Comparison of ENCODE assay signal across 6 fruit fly cellular contexts in genomic region chr2L:7204172-7204482, dm6.
TF ChIP-seq lines count a peak whose summit lies in the region.

Gene CG4502, minus strand, starts transcription at chr2L:7204264.

- peak; percentile 11 to 47 for TF ChIP-seq CTCF in S2 (optimal IDR thresholded peaks at IDR 0.05; lab: Kevin White, UChicago)
- peak; percentile 61 for TF ChIP-seq CTCF in whole organism, embryonic (GFP tag; optimal IDR thresholded peaks at IDR 0.05; lab: Kevin White, UChicago)

TF ChIP-seq in whole organism, adult, 20 proteins besides CTCF, POLR2A, EP300 and RAD21:
- TF ChIP-seq CG33017 (tag; optimal IDR thresholded peaks at IDR 0.05; lab: Kevin White, UChicago): no peak
- TF ChIP-seq CG7045 (GFP tag; optimal IDR thresholded peaks at IDR 0.05; lab: Kevin White, UChicago): peak; percentile 20
- no peak for TF ChIP-seq tj (GFP tag; optimal IDR thresholded peaks at IDR 0.05; lab: Kevin White, UChicago)
- no peak for TF ChIP-seq CG12768 (GFP tag; optimal IDR thresholded peaks at IDR 0.05; lab: Kevin White, UChicago)
- peak; percentile 57 for TF ChIP-seq CG1620 (GFP tag; optimal IDR thresholded peaks at IDR 0.05; lab: Kevin White, UChicago)
- TF ChIP-seq cnc (optimal IDR thresholded peaks at IDR 0.05; lab: Kevin White, UChicago): no peak
- peak; percentile 67 for TF ChIP-seq bab1 (GFP tag; optimal IDR thresholded peaks at IDR 0.05; lab: Kevin White, UChicago)
- TF ChIP-seq CG7101 (tag; optimal IDR thresholded peaks at IDR 0.05; lab: Kevin White, UChicago): peak; percentile 23
- TF ChIP-seq CG11617 (GFP tag; optimal IDR thresholded peaks at IDR 0.05; lab: Kevin White, UChicago): peak; percentile 12
- no peak for TF ChIP-seq cic (GFP tag; optimal IDR thresholded peaks at IDR 0.05; lab: Kevin White, UChicago)

TF ChIP-seq in whole organism, embryonic, 481 proteins besides CTCF, POLR2A, EP300 and RAD21 (continues in another document):
- TF ChIP-seq CG17612 (GFP tag; IDR thresholded peaks at IDR 0.05; lab: Robert Waterston, UW): no peak
- TF ChIP-seq CG1647 (GFP tag; optimal IDR thresholded peaks at IDR 0.05; lab: Kevin White, UChicago): no peak
- TF ChIP-seq CG11085 (GFP tag; IDR thresholded peaks at IDR 0.05; lab: Robert Waterston, UW): no peak
- TF ChIP-seq BEAF-32 (GFP tag; optimal IDR thresholded peaks at IDR 0.05; lab: Kevin White, UChicago): peak; percentile 99
- no peak for TF ChIP-seq CG12071 (GFP tag; optimal IDR thresholded peaks at IDR 0.05; lab: Kevin White, UChicago)
- no peak for TF ChIP-seq Fer2 (tag; optimal IDR thresholded peaks at IDR 0.05; lab: Kevin White, UChicago)
- TF ChIP-seq Elba2 (GFP tag; optimal IDR thresholded peaks at IDR 0.05; lab: Kevin White, UChicago): no peak
- TF ChIP-seq CG10654 (GFP tag; optimal IDR thresholded peaks at IDR 0.05; lab: Kevin White, UChicago): no peak
- peak; percentile 11 for TF ChIP-seq Max (GFP tag; optimal IDR thresholded peaks at IDR 0.05; lab: Kevin White, UChicago)
- peak; percentile 74 for TF ChIP-seq CG3995 (GFP tag; optimal IDR thresholded peaks at IDR 0.05; lab: Kevin White, UChicago)
- peak; percentile 99 for TF ChIP-seq CG7963 (GFP tag; IDR thresholded peaks at IDR 0.05; lab: Robert Waterston, UW; ENCODE audit: partially characterized antibody)
- TF ChIP-seq lov (optimal IDR thresholded peaks at IDR 0.05; lab: Kevin White, UChicago): no peak
- no peak for TF ChIP-seq lov (GFP tag; IDR thresholded peaks at IDR 0.05; lab: Robert Waterston, UW)
- no peak for TF ChIP-seq Atf-2 (GFP tag; optimal IDR thresholded peaks at IDR 0.05; lab: Kevin White, UChicago)
- TF ChIP-seq CG2129 (GFP tag; IDR thresholded peaks at IDR 0.05; lab: Robert Waterston, UW; ENCODE audit: partially characterized antibody): peak; percentile 99
- TF ChIP-seq CoRest (tag; optimal IDR thresholded peaks at IDR 0.05; lab: Kevin White, UChicago): peak; percentile 63
- TF ChIP-seq Neu2 (GFP tag; optimal IDR thresholded peaks at IDR 0.05; lab: Kevin White, UChicago; ENCODE audit: borderline replicate concordance): no peak
- TF ChIP-seq shn (GFP tag; optimal IDR thresholded peaks at IDR 0.05; lab: Kevin White, UChicago): no peak
- no peak for TF ChIP-seq CG10959 (GFP tag; IDR thresholded peaks at IDR 0.05; lab: Robert Waterston, UW)
- no peak; the same call in 1 of the 2 replicates for TF ChIP-seq CG8765 (GFP tag; IDR thresholded peaks at IDR 0.05; lab: Robert Waterston, UW)

TF ChIP-seq in whole organism, prepupa, 60 proteins besides CTCF, POLR2A, EP300 and RAD21 (continues in another document):
- TF ChIP-seq CG8119 (GFP tag; IDR thresholded peaks at IDR 0.05; lab: Robert Waterston, UW): no peak; the same call in 2 of the 3 replicates
- no peak for TF ChIP-seq CG9139 (GFP tag; optimal IDR thresholded peaks at IDR 0.05; lab: Kevin White, UChicago)
- peak; percentile 13 for TF ChIP-seq CG3919 (GFP tag; optimal IDR thresholded peaks at IDR 0.05; lab: Kevin White, UChicago)
- no peak for TF ChIP-seq net (GFP tag; optimal IDR thresholded peaks at IDR 0.05; lab: Kevin White, UChicago)
- TF ChIP-seq CG31627 (GFP tag; optimal IDR thresholded peaks at IDR 0.05; lab: Kevin White, UChicago): peak; percentile 17
- no peak for TF ChIP-seq CG11902 (GFP tag; optimal IDR thresholded peaks at IDR 0.05; lab: Kevin White, UChicago)
- peak; percentile 56 for TF ChIP-seq Sox102F (GFP tag; optimal IDR thresholded peaks at IDR 0.05; lab: Kevin White, UChicago)
- no peak for TF ChIP-seq acj6 (GFP tag; optimal IDR thresholded peaks at IDR 0.05; lab: Kevin White, UChicago)
- no peak for TF ChIP-seq CG6854 (GFP tag; optimal IDR thresholded peaks at IDR 0.05; lab: Kevin White, UChicago)
- no peak for TF ChIP-seq CG32006 (GFP tag; optimal IDR thresholded peaks at IDR 0.05; lab: Kevin White, UChicago)
- no peak for TF ChIP-seq CG10669 (GFP tag; optimal IDR thresholded peaks at IDR 0.05; lab: Kevin White, UChicago)
- TF ChIP-seq CG3032 (tag; optimal IDR thresholded peaks at IDR 0.05; lab: Kevin White, UChicago): no peak
- no peak for TF ChIP-seq Smox (GFP tag; optimal IDR thresholded peaks at IDR 0.05; lab: Kevin White, UChicago)
- no peak for TF ChIP-seq CG6808 (GFP tag; optimal IDR thresholded peaks at IDR 0.05; lab: Kevin White, UChicago)
- no peak for TF ChIP-seq Lpt (GFP tag; optimal IDR thresholded peaks at IDR 0.05; lab: Kevin White, UChicago)
- TF ChIP-seq CG7368 (GFP tag; optimal IDR thresholded peaks at IDR 0.05; lab: Kevin White, UChicago): no peak
- 0 out of 3 replicates have a peak, but pooled peaks have one; percentile 20 for TF ChIP-seq eg (GFP tag; IDR thresholded peaks at IDR 0.05; lab: Robert Waterston, UW)
- no peak for TF ChIP-seq Hr4 (GFP tag; optimal IDR thresholded peaks at IDR 0.05; lab: Kevin White, UChicago)
- peak; percentile 28 for TF ChIP-seq lz (GFP tag; optimal IDR thresholded peaks at IDR 0.05; lab: Kevin White, UChicago)
- TF ChIP-seq cyc (GFP tag; optimal IDR thresholded peaks at IDR 0.05; lab: Kevin White, UChicago): peak; percentile 17
- no peak for TF ChIP-seq CG34406 (GFP tag; optimal IDR thresholded peaks at IDR 0.05; lab: Kevin White, UChicago)
- no peak for TF ChIP-seq Hr39 (GFP tag; optimal IDR thresholded peaks at IDR 0.05; lab: Kevin White, UChicago)

TF ChIP-seq in whole organism, pupa, 21 proteins besides CTCF, POLR2A, EP300 and RAD21:
- no peak for TF ChIP-seq EcR (GFP tag; optimal IDR thresholded peaks at IDR 0.05; lab: Kevin White, UChicago)
- no peak for TF ChIP-seq Pif1B (GFP tag; optimal IDR thresholded peaks at IDR 0.05; lab: Kevin White, UChicago)
- TF ChIP-seq CG4496 (GFP tag; IDR thresholded peaks at IDR 0.05; lab: Robert Waterston, UW): peak; percentile 65; the same call in 2 of the 3 replicates
- TF ChIP-seq Ets98B (GFP tag; IDR thresholded peaks at IDR 0.05; lab: Robert Waterston, UW): peak; percentile 16; the same call in 1 of the 2 replicates
- TF ChIP-seq fd96Ca (GFP tag; IDR thresholded peaks at IDR 0.05; lab: Robert Waterston, UW): no peak
- no peak for TF ChIP-seq CG12605 (GFP tag; IDR thresholded peaks at IDR 0.05; lab: Robert Waterston, UW)
- no peak for TF ChIP-seq Snoo (tag; optimal IDR thresholded peaks at IDR 0.05; lab: Kevin White, UChicago)
- no peak for TF ChIP-seq CG15710 (tag; optimal IDR thresholded peaks at IDR 0.05; lab: Kevin White, UChicago)

TF ChIP-seq in whole organism, wandering third instar larva, 38 proteins besides CTCF, POLR2A, EP300 and RAD21 (continues in another document):
- TF ChIP-seq Hr78 (GFP tag; optimal IDR thresholded peaks at IDR 0.05; lab: Kevin White, UChicago) (no peak), OdsH (GFP tag; optimal IDR thresholded peaks at IDR 0.05; lab: Kevin White, UChicago) (no peak), h (GFP tag; optimal IDR thresholded peaks at IDR 0.05; lab: Kevin White, UChicago) (peak; percentile 62), Sp1 (GFP tag; optimal IDR thresholded peaks at IDR 0.05; lab: Kevin White, UChicago) (peak; percentile 29), lola (GFP tag; optimal IDR thresholded peaks at IDR 0.05; lab: Kevin White, UChicago) (no peak), Dif (GFP tag; optimal IDR thresholded peaks at IDR 0.05; lab: Kevin White, UChicago; ENCODE audit: partially characterized antibody) (no peak), dsf (GFP tag; optimal IDR thresholded peaks at IDR 0.05; lab: Kevin White, UChicago; ENCODE audit: borderline replicate concordance) (no peak), foxo (GFP tag; optimal IDR thresholded peaks at IDR 0.05; lab: Kevin White, UChicago) (peak in 1 of 2 experiments; percentile 13), jim (GFP tag; optimal IDR thresholded peaks at IDR 0.05; lab: Kevin White, UChicago) (no peak), Myc (optimal IDR thresholded peaks at IDR 0.05; lab: Kevin White, UChicago) (peak; percentile 18), woc (GFP tag; optimal IDR thresholded peaks at IDR 0.05; lab: Kevin White, UChicago) (no peak), HLH106 (tag; optimal IDR thresholded peaks at IDR 0.05; lab: Kevin White, UChicago) (no peak), fru (GFP tag; optimal IDR thresholded peaks at IDR 0.05; lab: Kevin White, UChicago) (peak; percentile 12), br (GFP tag; optimal IDR thresholded peaks at IDR 0.05; lab: Kevin White, UChicago) (peak; percentile 16), CrebA (GFP tag; optimal IDR thresholded peaks at IDR 0.05; lab: Kevin White, UChicago; ENCODE audit: borderline replicate concordance) (peak; percentile 60), pan (optimal IDR thresholded peaks at IDR 0.05; lab: Kevin White, UChicago) (no peak), dl (GFP tag; optimal IDR thresholded peaks at IDR 0.05; lab: Kevin White, UChicago; ENCODE audit: insufficient read depth in 1 of 2, partially characterized antibody in 2 of 2) (no peak), Vsx2 (GFP tag; optimal IDR thresholded peaks at IDR 0.05; lab: Kevin White, UChicago; ENCODE audit: partially characterized antibody) (peak; percentile 41), Rel (GFP tag; optimal IDR thresholded peaks at IDR 0.05; lab: Kevin White, UChicago) (no peak), Rel (tag; optimal IDR thresholded peaks at IDR 0.05; lab: Kevin White, UChicago) (peak; percentile 89), ey (GFP tag; optimal IDR thresholded peaks at IDR 0.05; lab: Kevin White, UChicago) (no peak), psq (GFP tag; optimal IDR thresholded peaks at IDR 0.05; lab: Kevin White, UChicago) (peak; percentile 87), CG32264 (GFP tag; optimal IDR thresholded peaks at IDR 0.05; lab: Kevin White, UChicago) (no peak), brk (GFP tag; optimal IDR thresholded peaks at IDR 0.05; lab: Kevin White, UChicago) (peak; percentile 63), sv (GFP tag; optimal IDR thresholded peaks at IDR 0.05; lab: Kevin White, UChicago) (no peak), rgr (GFP tag; optimal IDR thresholded peaks at IDR 0.05; lab: Kevin White, UChicago) (no peak), Jra (GFP tag; optimal IDR thresholded peaks at IDR 0.05; lab: Kevin White, UChicago) (no peak), N (GFP tag; optimal IDR thresholded peaks at IDR 0.05; lab: Kevin White, UChicago) (no peak), CG9705 (GFP tag; optimal IDR thresholded peaks at IDR 0.05; lab: Kevin White, UChicago) (no peak), tai (GFP tag; optimal IDR thresholded peaks at IDR 0.05; lab: Kevin White, UChicago) (peak; percentile 63), usp (GFP tag; optimal IDR thresholded peaks at IDR 0.05; lab: Kevin White, UChicago) (no peak), Hr83 (GFP tag; optimal IDR thresholded peaks at IDR 0.05; lab: Kevin White, UChicago; ENCODE audit: poor library complexity, severe bottlenecking) (peak; percentile 86), GATAd (GFP tag; optimal IDR thresholded peaks at IDR 0.05; lab: Kevin White, UChicago) (no peak), dmrt93B (GFP tag; optimal IDR thresholded peaks at IDR 0.05; lab: Kevin White, UChicago) (no peak), Abd-B (GFP tag; optimal IDR thresholded peaks at IDR 0.05; lab: Kevin White, UChicago) (no peak), sage (GFP tag; optimal IDR thresholded peaks at IDR 0.05; lab: Kevin White, UChicago) (no peak), Mio (GFP tag; optimal IDR thresholded peaks at IDR 0.05; lab: Kevin White, UChicago) (no peak), Dfd (GFP tag; optimal IDR thresholded peaks at IDR 0.05; lab: Kevin White, UChicago) (no peak)
